Fruit fly (Drosophila melanogaster) whole organism, prepupa: ENCODE data around the gene mus301.

ENCODE experiments used
- Blimp-1 ChIP-seq: fragments of 200-800 bp; sonication (Bioruptor generic); optimal IDR thresholded peaks from 3 replicates; lab custom pipeline; 2017; ENCODE audit warnings: missing biosample characterization, missing genetic modification characterization, mild to moderate bottlenecking, moderate library complexity, missing genetic modification reagents
- CG10631 ChIP-seq: fragments of 200-800 bp; sonication (Bioruptor generic); optimal IDR thresholded peaks from 2 replicates; lab custom pipeline; 2016; ENCODE audit warnings: missing biosample characterization, missing genetic modification characterization
- CG10669 ChIP-seq: fragments of 200-800 bp; sonication (Bioruptor generic); optimal IDR thresholded peaks from 3 replicates; lab custom pipeline; 2018; ENCODE audit warnings: missing biosample characterization, mild to moderate bottlenecking, missing genetic modification characterization, moderate library complexity
- CG11294 ChIP-seq: fragments of 200-800 bp; sonication (Bioruptor generic); IDR thresholded peaks from 2 replicates; pipeline ENCODE4 v1.3.6; 2022; ENCODE audit warnings: missing biosample characterization, missing genetic modification characterization
- CG11902 ChIP-seq: fragments of 200-800 bp; sonication (Bioruptor generic); optimal IDR thresholded peaks from 3 replicates; lab custom pipeline; 2016; ENCODE audit warnings: missing biosample characterization, missing genetic modification characterization
- CG15336 ChIP-seq: fragments of 200-800 bp; sonication (Bioruptor generic); IDR thresholded peaks from 2 replicates; pipeline ENCODE4 v1.3.6; 2022; ENCODE audit warnings: missing biosample characterization, missing genetic modification characterization
- CG1621 ChIP-seq: fragments of 200-800 bp; sonication (Bioruptor generic); optimal IDR thresholded peaks from 3 replicates; lab custom pipeline; 2018; ENCODE audit warnings: missing biosample characterization, mild to moderate bottlenecking, missing genetic modification characterization
- CG16779 ChIP-seq: fragments of 200-800 bp; sonication (Bioruptor generic); optimal IDR thresholded peaks from 3 replicates; lab custom pipeline; 2017; ENCODE audit warnings: missing biosample characterization, mild to moderate bottlenecking, missing genetic modification characterization
- CG3032 ChIP-seq: fragments of 200-800 bp; optimal IDR thresholded peaks from 2 replicates; lab custom pipeline; 2019; ENCODE audit warnings: missing biosample characterization, mild to moderate bottlenecking, missing genetic modification characterization, moderate library complexity
- CG34406 ChIP-seq: fragments of 200-800 bp; sonication (Bioruptor generic); optimal IDR thresholded peaks from 3 replicates; lab custom pipeline; 2016; ENCODE audit warnings: missing biosample characterization, missing genetic modification characterization
- CG4318 ChIP-seq: fragments of 200-800 bp; sonication (Bioruptor generic); optimal IDR thresholded peaks from 3 replicates; lab custom pipeline; 2017; ENCODE audit warnings: missing biosample characterization, mild to moderate bottlenecking, missing genetic modification characterization
- CG6276 ChIP-seq: fragments of 200-800 bp; sonication (Bioruptor generic); optimal IDR thresholded peaks from 2 replicates; lab custom pipeline; 2017; ENCODE audit warnings: missing biosample characterization, mild to moderate bottlenecking, missing genetic modification characterization
- CG6808 ChIP-seq: fragments of 200-800 bp; sonication (Bioruptor generic); optimal IDR thresholded peaks from 3 replicates; lab custom pipeline; 2017; ENCODE audit warnings: missing biosample characterization, missing genetic modification characterization, mild to moderate bottlenecking, moderate library complexity, missing genetic modification reagents
- CG6854 ChIP-seq: fragments of 200-800 bp; sonication (Bioruptor generic); optimal IDR thresholded peaks from 2 replicates; lab custom pipeline; 2017; ENCODE audit warnings: missing biosample characterization, mild to moderate bottlenecking, missing genetic modification characterization
- CG7368 ChIP-seq: fragments of 200-800 bp; sonication (Bioruptor generic); optimal IDR thresholded peaks from 3 replicates; lab custom pipeline; 2016; ENCODE audit warnings: missing biosample characterization, missing genetic modification characterization
- CG8319 ChIP-seq: fragments of 200-800 bp; sonication (Bioruptor generic); optimal IDR thresholded peaks from 3 replicates; lab custom pipeline; 2016; ENCODE audit warnings: missing biosample characterization, missing genetic modification characterization
- CG8632 ChIP-seq: fragments of 200-800 bp; sonication (Bioruptor generic); optimal IDR thresholded peaks from 3 replicates; lab custom pipeline; 2016; ENCODE audit warnings: missing biosample characterization, missing genetic modification characterization
- CG9139 ChIP-seq: fragments of 200-800 bp; sonication (Bioruptor generic); optimal IDR thresholded peaks from 3 replicates; lab custom pipeline; 2017; ENCODE audit warnings: missing biosample characterization, mild to moderate bottlenecking, missing genetic modification characterization
- Eip75B ChIP-seq: fragments of 200-800 bp; sonication (Bioruptor generic); optimal IDR thresholded peaks from 3 replicates; lab custom pipeline; 2016; ENCODE audit warnings: missing biosample characterization, missing genetic modification characterization
- Eip93F ChIP-seq: fragments of 200-800 bp; sonication (Bioruptor generic); optimal IDR thresholded peaks from 2 replicates; lab custom pipeline; 2016; ENCODE audit warnings: missing biosample characterization, mild to moderate bottlenecking, missing genetic modification characterization
- Ets21C ChIP-seq: fragments of 200-800 bp; sonication (Bioruptor generic); optimal IDR thresholded peaks from 3 replicates; lab custom pipeline; 2016; ENCODE audit warnings: missing biosample characterization, missing genetic modification characterization
- Ets96B ChIP-seq: fragments of 200-800 bp; optimal IDR thresholded peaks from 2 replicates; lab custom pipeline; 2019; ENCODE audit warnings: missing biosample characterization, mild to moderate bottlenecking, missing genetic modification characterization, moderate library complexity
- Gug ChIP-seq: fragments of 200-800 bp; sonication (Bioruptor generic); IDR thresholded peaks from 2 replicates; pipeline ENCODE4 v1.3.6; 2022; ENCODE audit warnings: missing biosample characterization, missing genetic modification characterization
- Hr38 ChIP-seq: sonication (Bioruptor generic); optimal IDR thresholded peaks from 2 replicates; lab custom pipeline; 2016; ENCODE audit warnings: missing biosample characterization, missing genetic modification characterization
- Hr39 ChIP-seq: fragments of 200-800 bp; sonication (Bioruptor generic); optimal IDR thresholded peaks from 2 replicates; lab custom pipeline; 2016; ENCODE audit warnings: missing biosample characterization, missing genetic modification characterization
- Hr4 ChIP-seq: fragments of 200-800 bp; sonication (Bioruptor generic); optimal IDR thresholded peaks from 3 replicates; lab custom pipeline; 2016; ENCODE audit warnings: missing biosample characterization, missing genetic modification characterization
- Met ChIP-seq: fragments of 200-800 bp; sonication (Bioruptor generic); optimal IDR thresholded peaks from 3 replicates; lab custom pipeline; 2016; ENCODE audit warnings: missing biosample characterization, missing genetic modification characterization
- Sox102F ChIP-seq: fragments of 200-800 bp; sonication (Bioruptor generic); optimal IDR thresholded peaks from 2 replicates; lab custom pipeline; 2016; ENCODE audit warnings: missing biosample characterization, mild to moderate bottlenecking, missing genetic modification characterization
- Sox14 ChIP-seq: fragments of 200-800 bp; sonication (Bioruptor generic); optimal IDR thresholded peaks from 3 replicates; lab custom pipeline; 2016; ENCODE audit warnings: missing biosample characterization, missing genetic modification characterization
- Sox15 ChIP-seq: fragments of 200-800 bp; sonication (Bioruptor generic); optimal IDR thresholded peaks from 3 replicates; lab custom pipeline; 2016; ENCODE audit warnings: missing biosample characterization, missing genetic modification characterization
- achi ChIP-seq: fragments of 200-800 bp; sonication (Bioruptor generic); optimal IDR thresholded peaks from 3 replicates; lab custom pipeline; 2016; ENCODE audit warnings: missing biosample characterization, missing genetic modification characterization
- acj6 ChIP-seq: fragments of 200-800 bp; sonication (Bioruptor generic); optimal IDR thresholded peaks from 3 replicates; lab custom pipeline; 2016; ENCODE audit warnings: missing biosample characterization, missing genetic modification characterization
- dac ChIP-seq: fragments of 200-800 bp; sonication (Bioruptor generic); optimal IDR thresholded peaks from 2 replicates; lab custom pipeline; 2017; ENCODE audit warnings: missing biosample characterization, mild to moderate bottlenecking, missing genetic modification characterization
- dsx ChIP-seq: fragments of 200-800 bp; optimal IDR thresholded peaks from 3 replicates; lab custom pipeline; 2019; ENCODE audit warnings: missing biosample characterization, mild to moderate bottlenecking, missing genetic modification characterization, moderate library complexity; ENCODE audit not compliant: poor library complexity, severe bottlenecking
- eg ChIP-seq: fragments of 200-800 bp; sonication (Bioruptor generic); IDR thresholded peaks from 3 replicates; pipeline ENCODE4 v1.3.6; 2022; ENCODE audit warnings: missing biosample characterization, missing genetic modification characterization
- esn ChIP-seq: fragments of 200-800 bp; sonication (Bioruptor generic); optimal IDR thresholded peaks from 2 replicates; lab custom pipeline; 2016; ENCODE audit warnings: missing biosample characterization, mild to moderate bottlenecking, missing genetic modification characterization, moderate library complexity
- fd59A ChIP-seq: fragments of 200-800 bp; sonication (Bioruptor generic); optimal IDR thresholded peaks from 2 replicates; lab custom pipeline; 2017; ENCODE audit warnings: missing biosample characterization, mild to moderate bottlenecking, missing genetic modification characterization, missing genetic modification reagents
- fd85E ChIP-seq: fragments of 200-800 bp; sonication (Bioruptor generic); optimal IDR thresholded peaks from 3 replicates; lab custom pipeline; 2016; ENCODE audit warnings: missing biosample characterization, missing genetic modification characterization
- fkh ChIP-seq: fragments of 200-800 bp; sonication (Bioruptor generic); optimal IDR thresholded peaks from 3 replicates; lab custom pipeline; 2017; ENCODE audit warnings: missing biosample characterization, mild to moderate bottlenecking, missing genetic modification characterization, moderate library complexity
- salr ChIP-seq, 2 experiments: fragments of 200-800 bp; sonication (Bioruptor generic); optimal IDR thresholded peaks; 3 replicates each; lab custom pipeline; 2016 to 2018; ENCODE audit warnings: missing biosample characterization in 2 of 2, missing genetic modification characterization in 2 of 2, mild to moderate bottlenecking in 1 of 2
- ss ChIP-seq, 2 experiments: fragments of 200-800 bp; sonication (Bioruptor generic); optimal IDR thresholded peaks; 2 replicates in 1 of 2; 3 replicates in 1 of 2; lab custom pipeline; 2017 to 2018; ENCODE audit warnings: mild to moderate bottlenecking in 2 of 2, missing biosample characterization in 2 of 2, missing genetic modification characterization in 2 of 2, moderate library complexity in 1 of 2
- svp ChIP-seq: fragments of 200-800 bp; sonication (Bioruptor generic); peaks from one replicate; lab custom pipeline; 2016; ENCODE audit warnings: missing biosample characterization, missing genetic modification characterization
- vri ChIP-seq: fragments of 200-800 bp; sonication (Bioruptor generic); optimal IDR thresholded peaks from 3 replicates; lab custom pipeline; 2016; ENCODE audit warnings: missing biosample characterization, mild to moderate bottlenecking, missing genetic modification characterization

Gene mus301

DNA sequence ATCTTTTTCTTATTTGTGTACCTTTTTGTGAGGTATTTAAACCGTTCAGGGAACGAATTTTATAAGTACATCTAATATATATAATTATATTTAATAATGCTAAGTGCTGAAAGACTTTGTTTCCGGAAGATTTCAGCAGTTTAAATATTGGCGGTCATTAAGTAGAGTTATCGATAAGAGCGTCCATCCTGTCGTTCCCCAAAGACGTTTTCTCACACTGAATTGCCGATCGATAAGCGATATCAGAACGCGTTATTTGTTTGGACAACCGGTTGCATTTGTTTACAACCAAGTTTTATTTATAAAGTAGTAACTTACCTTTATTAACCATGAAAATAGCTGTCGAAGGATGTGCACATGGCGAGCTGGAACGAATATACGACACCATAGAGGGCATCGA is 16.0 kb upstream of the mus301 start, which contains the start of gene ldbr:
TSS of gene ldbr (plus strand) at position 238 of the 400 bp plus-strand sequence.
- peak; percentile 41 for TF ChIP-seq vri (GFP tag; lab: Kevin White, UChicago)
- no peak for TF ChIP-seq CG8632 (GFP tag; lab: Kevin White, UChicago)
- no peak for TF ChIP-seq fd59A
- TF ChIP-seq fkh (GFP tag; lab: Kevin White, UChicago) = peak; percentile 91
- TF ChIP-seq CG34406 (GFP tag; lab: Kevin White, UChicago) = no peak
- TF ChIP-seq esn (GFP tag; lab: Kevin White, UChicago) = peak; percentile 50
- no peak for TF ChIP-seq Met (GFP tag; lab: Kevin White, UChicago)
- no peak for TF ChIP-seq Sox15 (GFP tag; lab: Kevin White, UChicago)
- TF ChIP-seq Eip93F = no peak
- no peak for TF ChIP-seq CG15336 (GFP tag; lab: Robert Waterston, UW)
- TF ChIP-seq Gug = no peak
- no peak for TF ChIP-seq CG7368 (GFP tag; lab: Kevin White, UChicago)
- TF ChIP-seq, all 60 proteins: peak for 3

DNA sequence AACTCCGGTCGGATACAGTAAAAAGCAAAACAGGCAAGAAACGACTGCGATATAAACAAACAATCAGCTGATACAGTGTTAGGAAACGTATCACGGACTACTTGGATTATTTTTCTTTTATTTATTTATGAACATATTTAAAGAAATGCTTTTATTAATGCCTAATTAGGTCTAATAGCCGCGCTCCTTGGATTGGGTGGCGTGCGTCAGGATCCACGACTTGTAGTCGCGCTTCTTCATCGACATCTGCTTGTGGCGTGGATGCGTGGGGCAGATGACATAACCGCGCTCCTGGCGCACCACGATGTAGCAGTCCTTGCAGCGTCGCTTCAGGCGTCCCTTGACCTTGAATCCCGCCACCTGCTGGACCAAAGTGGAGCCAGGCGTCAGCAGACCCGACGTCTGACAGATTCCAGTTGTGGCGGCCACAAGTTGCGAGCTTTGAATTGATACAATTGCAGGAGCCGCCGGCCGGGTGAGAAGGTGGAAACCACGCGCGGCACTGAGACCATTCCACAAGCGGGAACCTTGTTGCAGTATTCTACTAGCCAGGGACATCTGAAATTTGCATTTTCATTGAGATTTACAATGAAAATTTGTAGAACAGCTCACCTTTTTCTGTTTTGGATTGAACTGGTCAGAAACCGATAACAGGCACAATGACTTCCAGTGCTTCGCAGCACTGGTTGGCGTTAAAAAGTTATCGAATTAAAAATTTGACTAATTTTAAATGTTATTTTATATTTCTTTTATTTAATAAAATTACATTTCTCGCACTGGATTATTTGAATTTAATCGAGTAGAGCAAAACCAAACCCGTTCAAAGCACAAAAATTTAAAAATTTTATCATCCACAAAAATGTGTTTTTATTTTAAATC is 12.9 kb upstream of the mus301 start, which contains the start of the genes CG7550 and mRpL36:
TSS of gene CG7550 (minus strand) at position 51 of the 879 bp plus-strand sequence.
TSS of gene mRpL36 (minus strand) at position 652 of the 879 bp plus-strand sequence.
- no peak for TF ChIP-seq svp
- no peak for TF ChIP-seq CG10669 (GFP tag; lab: Kevin White, UChicago)
- no peak for TF ChIP-seq Hr39 (GFP tag; lab: Kevin White, UChicago)
- no peak for TF ChIP-seq Ets21C (GFP tag; lab: Kevin White, UChicago)
- no peak for TF ChIP-seq CG9139 (GFP tag; lab: Kevin White, UChicago)
- no peak for TF ChIP-seq CG6276 (GFP tag; lab: Kevin White, UChicago)
- TF ChIP-seq fd59A = no peak
- no peak for TF ChIP-seq dsx
- TF ChIP-seq CG3032 (tag; lab: Kevin White, UChicago) = no peak
- no peak for TF ChIP-seq Sox14 (GFP tag; lab: Kevin White, UChicago)
- TF ChIP-seq achi (GFP tag; lab: Kevin White, UChicago) = no peak
- no peak for TF ChIP-seq Hr4 (GFP tag; lab: Kevin White, UChicago)
- TF ChIP-seq Sox102F (GFP tag; lab: Kevin White, UChicago) = no peak
- no peak for TF ChIP-seq CG11902
- TF ChIP-seq CG4318 (GFP tag; lab: Kevin White, UChicago) = no peak
- TF ChIP-seq vri (GFP tag; lab: Kevin White, UChicago) = peak; percentile 24
- no peak for TF ChIP-seq salr (GFP tag; optimal IDR thresholded peaks at IDR 0.05; lab: Kevin White, UChicago)
- no peak for TF ChIP-seq Eip93F
- TF ChIP-seq CG6808 (GFP tag; lab: Kevin White, UChicago) = no peak
- TF ChIP-seq Hr38 = no peak
- TF ChIP-seq esn (GFP tag; lab: Kevin White, UChicago) = peak; percentile 49
- TF ChIP-seq ss (GFP tag; optimal IDR thresholded peaks at IDR 0.05; lab: Kevin White, UChicago) = no peak
- peak; percentile 37 for TF ChIP-seq fkh (GFP tag; lab: Kevin White, UChicago)
- no peak for TF ChIP-seq Eip75B

DNA sequence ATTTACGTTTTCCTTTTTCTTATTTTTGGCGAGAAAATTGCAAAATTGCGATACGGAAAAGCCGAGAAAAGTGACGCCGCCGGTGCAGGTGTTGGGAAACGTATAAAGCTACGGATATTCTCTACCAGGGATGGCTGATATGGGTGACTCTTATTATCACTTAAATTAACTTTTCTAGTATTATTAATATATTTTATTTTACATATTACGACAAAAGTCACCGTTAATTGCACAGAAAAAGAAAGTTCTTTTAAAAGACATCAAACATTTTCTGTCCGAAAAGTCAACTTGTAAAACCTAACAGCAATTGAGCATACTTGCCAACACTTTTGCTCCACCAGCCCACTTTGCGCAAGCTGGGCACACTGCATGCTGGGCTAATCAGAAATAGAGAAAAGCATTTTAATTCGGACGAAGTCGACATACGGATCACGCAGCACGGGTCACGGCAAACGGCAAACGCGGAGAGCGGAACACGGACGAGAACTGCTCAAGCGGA is 9.8 kb upstream of the mus301 start, which contains the start of the genes Cds and Uba2:
TSS of gene Cds (plus strand) at position 51 of the 499 bp plus-strand sequence.
TSS of gene Uba2 (minus strand) at position 107 of the 499 bp plus-strand sequence.
- peak; percentile 91 for TF ChIP-seq achi (GFP tag; lab: Kevin White, UChicago)
- TF ChIP-seq CG4318 (GFP tag; lab: Kevin White, UChicago) = no peak
- TF ChIP-seq Hr38 = no peak
- TF ChIP-seq CG8319 (GFP tag; lab: Kevin White, UChicago) = peak; percentile 82
- peak; percentile 86 for TF ChIP-seq CG8632 (GFP tag; lab: Kevin White, UChicago)
- peak; percentile 79 for TF ChIP-seq CG11902
- TF ChIP-seq ss (GFP tag; optimal IDR thresholded peaks at IDR 0.05; lab: Kevin White, UChicago) = peak in 1 of 2 experiments; percentile 85
- TF ChIP-seq Ets96B = peak; percentile 82
- no peak for TF ChIP-seq fkh (GFP tag; lab: Kevin White, UChicago)
- peak; percentile 66 for TF ChIP-seq Blimp-1 (GFP tag; lab: Kevin White, UChicago)
- peak; percentile 85 for TF ChIP-seq Gug
- TF ChIP-seq dac = peak; percentile 81
- peak; percentile 92 for TF ChIP-seq eg (GFP tag; lab: Robert Waterston, UW)
- TF ChIP-seq CG11294 (GFP tag; lab: Robert Waterston, UW) = peak; percentile 84; the same call in 1 of the 2 replicates
- TF ChIP-seq CG6854 = peak; percentile 58
- peak; percentile 72 for TF ChIP-seq CG7368 (GFP tag; lab: Kevin White, UChicago)
- TF ChIP-seq acj6 (GFP tag; lab: Kevin White, UChicago) = peak; percentile 92
- peak; percentile 85 for TF ChIP-seq CG1621 (tag; lab: Kevin White, UChicago)
- peak; percentile 77 for TF ChIP-seq CG16779 (tag; lab: Kevin White, UChicago)
- peak; percentile 74 for TF ChIP-seq fd85E (GFP tag; lab: Kevin White, UChicago)
- peak; percentile 94 for TF ChIP-seq CG10631 (GFP tag; lab: Kevin White, UChicago)
- TF ChIP-seq dsx = peak; percentile 71
